Fruit fly (Drosophila melanogaster) whole organism, prepupa: ENCODE results near the gene CG12728.

ENCODE experiments used
- CG10631 ChIP-seq: fragments of 200-800 bp; sonication (Bioruptor generic); optimal IDR thresholded peaks from 2 replicates; lab custom pipeline; 2016; ENCODE audit warnings: missing biosample characterization, missing genetic modification characterization
- CG10669 ChIP-seq: fragments of 200-800 bp; sonication (Bioruptor generic); optimal IDR thresholded peaks from 3 replicates; lab custom pipeline; 2018; ENCODE audit warnings: missing biosample characterization, mild to moderate bottlenecking, missing genetic modification characterization, moderate library complexity
- CG11762 ChIP-seq: fragments of 200-800 bp; sonication (Bioruptor generic); optimal IDR thresholded peaks from 3 replicates; lab custom pipeline; 2016; ENCODE audit warnings: missing biosample characterization, missing genetic modification characterization; ENCODE audit not compliant: insufficient read depth
- CG11902 ChIP-seq: fragments of 200-800 bp; sonication (Bioruptor generic); optimal IDR thresholded peaks from 3 replicates; lab custom pipeline; 2016; ENCODE audit warnings: missing biosample characterization, missing genetic modification characterization
- CG15336 ChIP-seq: fragments of 200-800 bp; sonication (Bioruptor generic); IDR thresholded peaks from 2 replicates; pipeline ENCODE4 v1.3.6; 2022; ENCODE audit warnings: missing biosample characterization, missing genetic modification characterization
- CG1621 ChIP-seq: fragments of 200-800 bp; sonication (Bioruptor generic); optimal IDR thresholded peaks from 3 replicates; lab custom pipeline; 2018; ENCODE audit warnings: missing biosample characterization, mild to moderate bottlenecking, missing genetic modification characterization
- CG16779 ChIP-seq: fragments of 200-800 bp; sonication (Bioruptor generic); optimal IDR thresholded peaks from 3 replicates; lab custom pipeline; 2017; ENCODE audit warnings: missing biosample characterization, mild to moderate bottlenecking, missing genetic modification characterization
- CG3032 ChIP-seq: fragments of 200-800 bp; optimal IDR thresholded peaks from 2 replicates; lab custom pipeline; 2019; ENCODE audit warnings: missing biosample characterization, mild to moderate bottlenecking, missing genetic modification characterization, moderate library complexity
- CG34406 ChIP-seq: fragments of 200-800 bp; sonication (Bioruptor generic); optimal IDR thresholded peaks from 3 replicates; lab custom pipeline; 2016; ENCODE audit warnings: missing biosample characterization, missing genetic modification characterization
- CG3919 ChIP-seq: fragments of 200-800 bp; sonication (Bioruptor generic); optimal IDR thresholded peaks from 3 replicates; lab custom pipeline; 2016; ENCODE audit warnings: missing biosample characterization, missing genetic modification characterization
- CG6163 ChIP-seq: fragments of 200-800 bp; sonication (Bioruptor generic); IDR thresholded peaks from 3 replicates; pipeline ENCODE4 v1.3.6; 2022; ENCODE audit warnings: missing biosample characterization, missing genetic modification characterization
- CG6792 ChIP-seq: fragments of 200-800 bp; sonication (Bioruptor generic); optimal IDR thresholded peaks from 3 replicates; lab custom pipeline; 2016; ENCODE audit warnings: missing biosample characterization, missing genetic modification characterization
- CG6854 ChIP-seq: fragments of 200-800 bp; sonication (Bioruptor generic); optimal IDR thresholded peaks from 2 replicates; lab custom pipeline; 2017; ENCODE audit warnings: missing biosample characterization, mild to moderate bottlenecking, missing genetic modification characterization
- CG7368 ChIP-seq: fragments of 200-800 bp; sonication (Bioruptor generic); optimal IDR thresholded peaks from 3 replicates; lab custom pipeline; 2016; ENCODE audit warnings: missing biosample characterization, missing genetic modification characterization
- CG8119 ChIP-seq: fragments of 200-800 bp; sonication (Bioruptor generic); IDR thresholded peaks from 3 replicates; pipeline ENCODE4 v1.3.6; 2022; ENCODE audit warnings: missing biosample characterization, missing genetic modification characterization
- CG8319 ChIP-seq: fragments of 200-800 bp; sonication (Bioruptor generic); optimal IDR thresholded peaks from 3 replicates; lab custom pipeline; 2016; ENCODE audit warnings: missing biosample characterization, missing genetic modification characterization
- Eip75B ChIP-seq: fragments of 200-800 bp; sonication (Bioruptor generic); optimal IDR thresholded peaks from 3 replicates; lab custom pipeline; 2016; ENCODE audit warnings: missing biosample characterization, missing genetic modification characterization
- Eip78C ChIP-seq: fragments of 200-800 bp; sonication (Bioruptor generic); peaks from one replicate; lab custom pipeline; 2016; ENCODE audit warnings: missing biosample characterization, missing genetic modification characterization
- Eip93F ChIP-seq: fragments of 200-800 bp; sonication (Bioruptor generic); optimal IDR thresholded peaks from 2 replicates; lab custom pipeline; 2016; ENCODE audit warnings: missing biosample characterization, mild to moderate bottlenecking, missing genetic modification characterization
- Ets21C ChIP-seq: fragments of 200-800 bp; sonication (Bioruptor generic); optimal IDR thresholded peaks from 3 replicates; lab custom pipeline; 2016; ENCODE audit warnings: missing biosample characterization, missing genetic modification characterization
- Gug ChIP-seq: fragments of 200-800 bp; sonication (Bioruptor generic); IDR thresholded peaks from 2 replicates; pipeline ENCODE4 v1.3.6; 2022; ENCODE audit warnings: missing biosample characterization, missing genetic modification characterization
- OdsH ChIP-seq: fragments of 200-800 bp; sonication (Bioruptor generic); optimal IDR thresholded peaks from 3 replicates; lab custom pipeline; 2016; ENCODE audit warnings: missing biosample characterization, missing genetic modification characterization
- Smox ChIP-seq: fragments of 200-800 bp; sonication (Bioruptor generic); optimal IDR thresholded peaks from 3 replicates; lab custom pipeline; 2016; ENCODE audit warnings: missing biosample characterization, missing genetic modification characterization
- Sox102F ChIP-seq: fragments of 200-800 bp; sonication (Bioruptor generic); optimal IDR thresholded peaks from 2 replicates; lab custom pipeline; 2016; ENCODE audit warnings: missing biosample characterization, mild to moderate bottlenecking, missing genetic modification characterization
- Sox14 ChIP-seq: fragments of 200-800 bp; sonication (Bioruptor generic); optimal IDR thresholded peaks from 3 replicates; lab custom pipeline; 2016; ENCODE audit warnings: missing biosample characterization, missing genetic modification characterization
- Sox15 ChIP-seq: fragments of 200-800 bp; sonication (Bioruptor generic); optimal IDR thresholded peaks from 3 replicates; lab custom pipeline; 2016; ENCODE audit warnings: missing biosample characterization, missing genetic modification characterization
- achi ChIP-seq: fragments of 200-800 bp; sonication (Bioruptor generic); optimal IDR thresholded peaks from 3 replicates; lab custom pipeline; 2016; ENCODE audit warnings: missing biosample characterization, missing genetic modification characterization
- acj6 ChIP-seq: fragments of 200-800 bp; sonication (Bioruptor generic); optimal IDR thresholded peaks from 3 replicates; lab custom pipeline; 2016; ENCODE audit warnings: missing biosample characterization, missing genetic modification characterization
- dac ChIP-seq: fragments of 200-800 bp; sonication (Bioruptor generic); optimal IDR thresholded peaks from 2 replicates; lab custom pipeline; 2017; ENCODE audit warnings: missing biosample characterization, mild to moderate bottlenecking, missing genetic modification characterization
- dsx ChIP-seq: fragments of 200-800 bp; optimal IDR thresholded peaks from 3 replicates; lab custom pipeline; 2019; ENCODE audit warnings: missing biosample characterization, mild to moderate bottlenecking, missing genetic modification characterization, moderate library complexity; ENCODE audit not compliant: poor library complexity, severe bottlenecking
- eg ChIP-seq: fragments of 200-800 bp; sonication (Bioruptor generic); IDR thresholded peaks from 3 replicates; pipeline ENCODE4 v1.3.6; 2022; ENCODE audit warnings: missing biosample characterization, missing genetic modification characterization
- esn ChIP-seq: fragments of 200-800 bp; sonication (Bioruptor generic); optimal IDR thresholded peaks from 2 replicates; lab custom pipeline; 2016; ENCODE audit warnings: missing biosample characterization, mild to moderate bottlenecking, missing genetic modification characterization, moderate library complexity
- fd59A ChIP-seq: fragments of 200-800 bp; sonication (Bioruptor generic); optimal IDR thresholded peaks from 2 replicates; lab custom pipeline; 2017; ENCODE audit warnings: missing biosample characterization, mild to moderate bottlenecking, missing genetic modification characterization, missing genetic modification reagents
- fd85E ChIP-seq: fragments of 200-800 bp; sonication (Bioruptor generic); optimal IDR thresholded peaks from 3 replicates; lab custom pipeline; 2016; ENCODE audit warnings: missing biosample characterization, missing genetic modification characterization
- fkh ChIP-seq: fragments of 200-800 bp; sonication (Bioruptor generic); optimal IDR thresholded peaks from 3 replicates; lab custom pipeline; 2017; ENCODE audit warnings: missing biosample characterization, mild to moderate bottlenecking, missing genetic modification characterization, moderate library complexity
- pdm3 ChIP-seq: fragments of 200-800 bp; sonication (Bioruptor generic); optimal IDR thresholded peaks from 3 replicates; lab custom pipeline; 2016; ENCODE audit warnings: missing biosample characterization, missing genetic modification characterization
- salr ChIP-seq, 2 experiments: fragments of 200-800 bp; sonication (Bioruptor generic); optimal IDR thresholded peaks; 3 replicates each; lab custom pipeline; 2016 to 2018; ENCODE audit warnings: missing biosample characterization in 2 of 2, missing genetic modification characterization in 2 of 2, mild to moderate bottlenecking in 1 of 2
- spab ChIP-seq: fragments of 200-800 bp; sonication (Bioruptor generic); optimal IDR thresholded peaks from 2 replicates; lab custom pipeline; 2017; ENCODE audit warnings: missing biosample characterization, mild to moderate bottlenecking, missing genetic modification characterization, missing genetic modification reagents
- ss ChIP-seq, 2 experiments: fragments of 200-800 bp; sonication (Bioruptor generic); optimal IDR thresholded peaks; 2 replicates in 1 of 2; 3 replicates in 1 of 2; lab custom pipeline; 2017 to 2018; ENCODE audit warnings: mild to moderate bottlenecking in 2 of 2, missing biosample characterization in 2 of 2, missing genetic modification characterization in 2 of 2, moderate library complexity in 1 of 2
- svp ChIP-seq: fragments of 200-800 bp; sonication (Bioruptor generic); peaks from one replicate; lab custom pipeline; 2016; ENCODE audit warnings: missing biosample characterization, missing genetic modification characterization
- topi ChIP-seq: fragments of 200-800 bp; sonication (Bioruptor generic); optimal IDR thresholded peaks from 3 replicates; lab custom pipeline; 2016; ENCODE audit warnings: missing biosample characterization, missing genetic modification characterization
- vri ChIP-seq: fragments of 200-800 bp; sonication (Bioruptor generic); optimal IDR thresholded peaks from 3 replicates; lab custom pipeline; 2016; ENCODE audit warnings: missing biosample characterization, mild to moderate bottlenecking, missing genetic modification characterization

Gene CG12728

DNA sequence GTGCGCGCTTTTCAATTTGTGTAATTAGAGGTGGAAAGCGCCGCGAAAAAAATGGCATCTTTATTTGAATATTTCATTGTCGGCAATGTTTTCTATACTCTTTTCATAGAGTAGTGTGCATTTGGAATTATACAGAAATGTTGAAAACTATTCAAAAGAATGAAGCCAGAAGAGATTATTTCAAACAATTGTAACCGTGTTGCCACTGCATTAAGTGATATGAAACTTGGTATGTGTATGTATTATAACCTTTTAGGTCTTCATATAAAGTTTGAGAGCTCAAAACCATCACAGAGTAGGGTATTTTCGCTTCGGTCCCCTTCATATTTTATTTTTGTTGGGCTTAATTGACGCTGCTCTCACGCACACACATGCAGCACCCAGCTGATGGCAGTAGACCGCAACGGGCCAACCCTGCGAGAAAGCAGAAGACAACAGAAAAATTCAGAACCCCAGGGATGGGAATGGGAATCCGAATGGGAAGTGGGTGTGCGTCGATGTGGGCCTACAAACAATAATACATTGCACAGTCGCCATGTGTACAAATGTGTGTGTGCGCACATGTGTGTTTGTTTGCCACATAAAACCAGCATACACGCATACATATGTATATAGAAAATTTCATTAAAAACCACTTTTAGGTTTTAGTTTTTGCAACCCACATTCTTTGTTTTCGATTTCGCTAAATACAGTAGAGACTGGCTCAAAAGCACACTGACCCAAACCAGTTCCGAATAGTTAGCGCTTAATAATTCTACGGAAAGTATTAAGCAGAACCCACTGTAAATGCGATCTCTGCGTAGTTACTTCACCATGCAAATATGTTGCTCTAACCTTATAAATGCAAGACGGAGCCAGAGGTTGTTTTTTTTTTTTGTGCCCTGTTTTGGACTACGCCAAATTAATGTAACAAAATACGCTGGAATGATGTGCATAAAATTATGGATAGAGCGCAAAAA, 47.6 kb upstream of the CG12728 start (continued):
- TF ChIP-seq pdm3 (GFP tag; lab: Kevin White, UChicago) (peak; percentile 5), acj6 (GFP tag; lab: Kevin White, UChicago) (peak; percentile 25), salr (GFP tag; optimal IDR thresholded peaks at IDR 0.05; lab: Kevin White, UChicago) (peak in 1 of 2 experiments; percentile 9), CG1621 (tag; lab: Kevin White, UChicago) (no peak), Sox102F (GFP tag; lab: Kevin White, UChicago) (peak; percentile 4), CG11762 (GFP tag; lab: Kevin White, UChicago) (no peak), vri (GFP tag; lab: Kevin White, UChicago) (no peak), Eip75B (GFP tag; lab: Kevin White, UChicago) (no peak), Smox (GFP tag; lab: Kevin White, UChicago) (no peak), fd59A (GFP tag; lab: Kevin White, UChicago) (peak; percentile 23), fkh (GFP tag; lab: Kevin White, UChicago) (peak; percentile 48), CG8319 (GFP tag; lab: Kevin White, UChicago) (no peak), CG6854 (GFP tag; lab: Kevin White, UChicago) (no peak), CG6163 (GFP tag; lab: Robert Waterston, UW) (peak; percentile 42; the same call in 2 of the 3 replicates), Eip93F (GFP tag; lab: Kevin White, UChicago) (no peak), Eip78C (peak; percentile 86), Ets21C (GFP tag; lab: Kevin White, UChicago) (no peak), Sox14 (GFP tag; lab: Kevin White, UChicago) (peak; percentile 16), fd85E (GFP tag; lab: Kevin White, UChicago) (no peak), CG3032 (peak; percentile 1), CG11902 (GFP tag; lab: Kevin White, UChicago) (no peak), CG10669 (GFP tag; lab: Kevin White, UChicago) (peak; percentile 19), esn (GFP tag; lab: Kevin White, UChicago) (peak; percentile 39)

DNA sequence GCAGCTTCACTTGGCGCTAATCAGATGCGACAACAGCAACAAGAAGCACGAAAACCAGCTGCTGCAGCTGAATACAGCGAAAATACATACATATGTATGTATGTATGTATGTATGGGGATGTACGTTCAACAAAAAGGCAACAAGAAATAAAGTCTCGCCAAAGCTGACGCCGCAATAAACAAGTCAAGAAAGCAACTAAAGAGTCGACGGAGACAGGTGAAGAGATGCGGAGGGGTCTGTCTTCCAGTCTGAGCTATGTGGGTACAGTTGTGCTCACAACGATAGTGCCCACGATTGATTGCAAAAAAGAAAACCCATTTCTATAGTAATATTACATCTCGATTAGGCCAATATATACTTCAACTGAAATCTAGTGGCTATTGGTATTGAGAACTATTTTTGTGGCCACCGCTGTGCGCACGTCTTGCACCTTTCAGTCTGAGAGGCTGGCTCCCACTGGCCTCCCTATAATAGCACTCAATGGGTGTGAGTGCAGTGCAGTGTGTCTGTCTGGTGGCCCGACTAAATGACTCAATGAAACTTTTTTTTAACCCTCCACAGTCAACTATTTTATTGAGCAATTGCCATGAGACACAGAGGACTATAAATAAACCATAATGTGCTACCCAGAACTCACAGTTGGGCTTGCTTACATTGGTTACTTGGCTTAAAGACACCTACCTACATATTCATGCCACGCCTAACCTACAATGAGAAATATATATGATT, 46.4 kb upstream of the CG12728 start:
- peak; percentile 99 for TF ChIP-seq acj6 (GFP tag; lab: Kevin White, UChicago)
- TF ChIP-seq dac (GFP tag; lab: Kevin White, UChicago): peak; percentile 98
- TF ChIP-seq esn (GFP tag; lab: Kevin White, UChicago): peak; percentile 96
- peak; percentile 98 for TF ChIP-seq CG8319 (GFP tag; lab: Kevin White, UChicago)
- peak; percentile 98 for TF ChIP-seq dsx
- peak; percentile 99 for TF ChIP-seq CG1621 (tag; lab: Kevin White, UChicago)
- TF ChIP-seq svp (GFP tag; lab: Kevin White, UChicago): peak; percentile 99
- TF ChIP-seq CG10669 (GFP tag; lab: Kevin White, UChicago): peak; percentile 99
- peak; percentile 99 for TF ChIP-seq CG10631 (GFP tag; lab: Kevin White, UChicago)
- peak; percentile 98 for TF ChIP-seq Sox15
- peak; percentile 99 for TF ChIP-seq CG7368 (GFP tag; lab: Kevin White, UChicago)
- peak; percentile 99 for TF ChIP-seq Eip75B (GFP tag; lab: Kevin White, UChicago)
- TF ChIP-seq Smox (GFP tag; lab: Kevin White, UChicago): peak; percentile 94
- TF ChIP-seq CG34406 (GFP tag; lab: Kevin White, UChicago): peak; percentile 97
- TF ChIP-seq CG6792 (GFP tag; lab: Kevin White, UChicago): peak; percentile 99
- TF ChIP-seq CG8119 (GFP tag; lab: Robert Waterston, UW): peak; percentile 99
- peak; percentile 99 for TF ChIP-seq eg (GFP tag; lab: Robert Waterston, UW)
- peak; percentile 99 to 100 for TF ChIP-seq ss (GFP tag; optimal IDR thresholded peaks at IDR 0.05; lab: Kevin White, UChicago)
- peak; percentile 98 for TF ChIP-seq Gug (GFP tag; lab: Robert Waterston, UW)
- TF ChIP-seq CG3032: peak; percentile 99
- peak; percentile 99 for TF ChIP-seq OdsH
- peak; percentile 94 for TF ChIP-seq vri (GFP tag; lab: Kevin White, UChicago)
- peak; percentile 99 for TF ChIP-seq CG3919 (GFP tag; lab: Kevin White, UChicago)
- TF ChIP-seq CG15336 (GFP tag; lab: Robert Waterston, UW): peak; percentile 99
- TF ChIP-seq Eip93F (GFP tag; lab: Kevin White, UChicago): peak; percentile 63
- TF ChIP-seq achi (GFP tag; lab: Kevin White, UChicago): peak; percentile 98
- peak; percentile 98 to 99 for TF ChIP-seq salr (GFP tag; optimal IDR thresholded peaks at IDR 0.05; lab: Kevin White, UChicago)
- peak; percentile 99 for TF ChIP-seq Sox14 (GFP tag; lab: Kevin White, UChicago)
- peak; percentile 97 for TF ChIP-seq topi (GFP tag; lab: Kevin White, UChicago)
- TF ChIP-seq fkh (GFP tag; lab: Kevin White, UChicago): peak; percentile 1
- TF ChIP-seq CG11902 (GFP tag; lab: Kevin White, UChicago): peak; percentile 98
- TF ChIP-seq CG16779 (tag; lab: Kevin White, UChicago): peak; percentile 98
- peak; percentile 100 for TF ChIP-seq Eip78C
- TF ChIP-seq spab (GFP tag; lab: Kevin White, UChicago): peak; percentile 99
- peak; percentile 95 for TF ChIP-seq Sox102F (GFP tag; lab: Kevin White, UChicago)
